Fruit fly (Drosophila melanogaster) whole organism, pupa: ENCODE results near the gene CG1074.

Experiments
- CG12605 ChIP-seq: fragments of 200-800 bp; sonication (Bioruptor generic); IDR thresholded peaks from 2 replicates; pipeline ENCODE4 v1.3.6; 2022; ENCODE audit warnings: missing biosample characterization, missing genetic modification characterization
- CG8159 ChIP-seq: fragments of 200-800 bp; sonication (Bioruptor generic); optimal IDR thresholded peaks from 3 replicates; lab custom pipeline; 2018; ENCODE audit warnings: missing biosample characterization, mild to moderate bottlenecking, missing genetic modification characterization, moderate library complexity
- Pif1A ChIP-seq: fragments of 200-800 bp; sonication (Bioruptor generic); optimal IDR thresholded peaks from 3 replicates; lab custom pipeline; 2016; ENCODE audit warnings: missing biosample characterization, missing genetic modification characterization
- fd96Ca ChIP-seq: fragments of 200-800 bp; sonication (Bioruptor generic); IDR thresholded peaks from 3 replicates; pipeline ENCODE4 v1.3.6; 2022; ENCODE audit warnings: missing biosample characterization, missing genetic modification characterization

dm6 chr3R:4468926-4469325 is 35.2 kb downstream of the CG1074 start:
- TF ChIP-seq fd96Ca (GFP tag; lab: Robert Waterston, UW): no peak
- no peak for TF ChIP-seq Pif1A (GFP tag; lab: Kevin White, UChicago)
- peak; percentile 2 for TF ChIP-seq CG8159 (tag; lab: Kevin White, UChicago)
- no peak for TF ChIP-seq CG12605 (GFP tag; lab: Robert Waterston, UW)
